Worm (Caenorhabditis elegans): ENCODE measurements around the gene F56B3.6.

DNA sequence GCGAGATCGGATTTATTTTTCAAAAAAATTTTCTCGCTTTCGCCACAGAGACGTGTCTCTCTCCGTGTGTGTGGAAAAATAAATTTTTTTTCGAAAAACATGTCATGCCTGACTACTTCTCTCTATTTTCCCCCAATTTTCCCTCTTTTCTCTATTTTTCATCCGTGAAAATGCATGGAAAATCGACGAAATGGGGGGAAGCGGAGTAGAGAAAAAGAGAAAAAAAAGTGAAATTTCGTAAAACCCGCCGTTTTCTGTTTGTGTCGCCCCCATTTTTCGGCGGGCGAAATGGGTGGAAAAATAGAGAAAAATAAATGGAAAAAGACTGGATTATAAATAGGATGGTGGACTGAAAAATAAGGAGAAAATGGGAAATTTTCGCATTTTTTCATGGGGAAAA lies 45.7 kb downstream of the F56B3.6 start:
- TF ChIP-seq pha-4 (GFP tag; IDR thresholded peaks at IDR 0.05) (no peak), pha-4 (tag; optimal IDR thresholded peaks at IDR 0.05) (no peak), mep-1 (tag; optimal IDR thresholded peaks at IDR 0.05) (no peak), nhr-11 (tag; optimal IDR thresholded peaks at IDR 0.05) (no peak), dpl-1 (GFP tag; optimal IDR thresholded peaks at IDR 0.05) (no peak), lin-15B (tag; optimal IDR thresholded peaks at IDR 0.05) (no peak), hif-1 (tag; optimal IDR thresholded peaks at IDR 0.05) (peak in 1 of 2 experiments; percentile 20)

Data from whole organism, L4 larva.